Fruit fly (Drosophila melanogaster) whole organism, embryonic: ENCODE data around the gene Myo31DF.
A peak's percentile ranks its signal among the peaks of the same experiment; 100 is the strongest.

Experiments
- CG7556 ChIP-seq: fragments of 200-800 bp; sonication (Bioruptor generic); optimal IDR thresholded peaks from 2 replicates; lab custom pipeline; 2017; ENCODE audit warnings: missing biosample characterization, mild to moderate bottlenecking, missing genetic modification characterization
- CG9215 ChIP-seq: fragments of 200-800 bp; sonication (Bioruptor generic); IDR thresholded peaks from 2 replicates; pipeline ENCODE4 v1.3.6; 2022; ENCODE audit warnings: missing biosample characterization, missing genetic modification characterization
- E2f1 ChIP-seq: fragments of 200-800 bp; sonication (Bioruptor generic); IDR thresholded peaks from 2 replicates; pipeline ENCODE4 v1.3.6; 2022; ENCODE audit warnings: missing biosample characterization, missing genetic modification characterization
- MTF-1 ChIP-seq: fragments of 200-800 bp; sonication (Bioruptor generic); optimal IDR thresholded peaks from 2 replicates; lab custom pipeline; 2018; ENCODE audit warnings: missing biosample characterization, mild to moderate bottlenecking, missing genetic modification characterization, borderline replicate concordance
- NfI ChIP-seq: fragments of 200-800 bp; sonication (Bioruptor generic); optimal IDR thresholded peaks from 3 replicates; lab custom pipeline; 2018; ENCODE audit warnings: missing biosample characterization, mild to moderate bottlenecking, missing genetic modification characterization, moderate library complexity
- TFAM ChIP-seq: fragments of 200-800 bp; sonication (Bioruptor generic); optimal IDR thresholded peaks from 2 replicates; lab custom pipeline; 2017; ENCODE audit warnings: missing biosample characterization, missing genetic modification characterization, inconsistent platforms
- ash1 ChIP-seq: fragments of 200-800 bp; sonication (Bioruptor generic); optimal IDR thresholded peaks from 2 replicates; lab custom pipeline; 2018; ENCODE audit warnings: missing biosample characterization, mild to moderate bottlenecking, missing genetic modification characterization
- knrl ChIP-seq: fragments of 200-800 bp; sonication (Bioruptor generic); IDR thresholded peaks from 3 replicates; pipeline ENCODE4 v1.3.6; 2022; ENCODE audit warnings: missing biosample characterization, missing genetic modification characterization; ENCODE audit not compliant: partially characterized antibody
- psq ChIP-seq: fragments of 200-800 bp; sonication (Bioruptor generic); optimal IDR thresholded peaks from 2 replicates; lab custom pipeline; 2017; ENCODE audit warnings: missing biosample characterization, missing genetic modification characterization
- repo ChIP-seq: fragments of 200-800 bp; sonication (Bioruptor generic); optimal IDR thresholded peaks from 2 replicates; lab custom pipeline; 2016; ENCODE audit warnings: missing biosample characterization, missing genetic modification characterization
- stwl ChIP-seq: fragments of 200-800 bp; sonication (Bioruptor generic); optimal IDR thresholded peaks from 3 replicates; lab custom pipeline; 2018; ENCODE audit warnings: missing biosample characterization, mild to moderate bottlenecking, missing genetic modification characterization, moderate library complexity
- sug ChIP-seq: fragments of 200-800 bp; optimal IDR thresholded peaks from 2 replicates; lab custom pipeline; 2019; ENCODE audit warnings: missing biosample characterization, mild to moderate bottlenecking, missing genetic modification characterization, moderate library complexity
- wek ChIP-seq: fragments of 200-800 bp; sonication (Bioruptor generic); optimal IDR thresholded peaks from 3 replicates; lab custom pipeline; 2018; ENCODE audit warnings: missing biosample characterization, mild to moderate bottlenecking, missing genetic modification characterization, moderate library complexity

DNA sequence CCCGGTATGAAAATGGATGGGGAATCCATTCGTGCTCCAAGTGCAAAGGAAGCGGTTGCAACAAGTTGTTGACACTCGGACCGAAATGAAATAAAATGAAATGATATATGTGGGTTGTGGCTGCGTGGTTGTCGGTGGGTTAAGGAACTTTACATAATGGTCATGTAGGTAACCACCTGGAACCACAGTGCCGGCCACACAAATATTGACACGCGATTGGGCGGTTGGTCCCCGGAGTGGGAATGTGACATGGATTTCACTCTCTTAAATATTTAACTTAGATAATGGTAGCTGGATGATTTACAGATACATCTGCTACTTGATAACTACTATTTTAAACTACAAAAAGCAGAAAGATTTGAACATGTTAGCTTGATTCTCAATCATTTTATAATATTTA is 1.7 kb downstream of the Myo31DF start:
- TF ChIP-seq NfI (GFP tag; lab: Kevin White, UChicago) (no peak), wek (GFP tag; lab: Kevin White, UChicago) (peak; percentile 46), sug (tag; lab: Kevin White, UChicago) (no peak), knrl (GFP tag; lab: Robert Waterston, UW) (no peak), stwl (tag; lab: Kevin White, UChicago) (no peak), TFAM (GFP tag; lab: Kevin White, UChicago) (no peak), CG7556 (no peak), MTF-1 (peak; percentile 65), repo (no peak), E2f1 (GFP tag; lab: Robert Waterston, UW) (no peak), psq (GFP tag; lab: Kevin White, UChicago) (no peak), CG9215 (GFP tag; lab: Robert Waterston, UW) (no peak), ash1 (GFP tag; lab: Kevin White, UChicago) (no peak)
